Fruit fly (Drosophila melanogaster): Measurements from ENCODE around the gene CG42460.

Gene CG42460

dm6 chr2L:3416527-3417304 is 28.4 kb upstream of the CG42460 start, which contains the start of gene CG31952 (continued):
- TF ChIP-seq CG11723 (GFP tag; optimal IDR thresholded peaks at IDR 0.05) (no peak), CG7372 (GFP tag; IDR thresholded peaks at IDR 0.05) (no peak), cad (GFP tag; optimal IDR thresholded peaks at IDR 0.05) (no peak), so (GFP tag; IDR thresholded peaks at IDR 0.05) (peak; percentile 59; the same call in 1 of the 3 replicates), Dek (tag; optimal IDR thresholded peaks at IDR 0.05) (no peak), bbx (GFP tag; IDR thresholded peaks at IDR 0.05; ENCODE audit: partially characterized antibody) (no peak), CG11504 (tag; optimal IDR thresholded peaks at IDR 0.05) (peak; percentile 43), CG14014 (GFP tag; IDR thresholded peaks at IDR 0.05) (no peak)

- TF ChIP-seq CG8388 (GFP tag; optimal IDR thresholded peaks at IDR 0.05) (no peak), sens (GFP tag) (peak; percentile 29), Spps (tag; optimal IDR thresholded peaks at IDR 0.05) (no peak), NK7.1 (GFP tag; optimal IDR thresholded peaks at IDR 0.05) (no peak)
These were observed 22.0 kb upstream of the CG42460 start, which contains the start of gene CG8840 for dm6 chr2L:3410260-3410659. TSS of gene CG8840 (plus strand) at chr2L:3410560.

DNA sequence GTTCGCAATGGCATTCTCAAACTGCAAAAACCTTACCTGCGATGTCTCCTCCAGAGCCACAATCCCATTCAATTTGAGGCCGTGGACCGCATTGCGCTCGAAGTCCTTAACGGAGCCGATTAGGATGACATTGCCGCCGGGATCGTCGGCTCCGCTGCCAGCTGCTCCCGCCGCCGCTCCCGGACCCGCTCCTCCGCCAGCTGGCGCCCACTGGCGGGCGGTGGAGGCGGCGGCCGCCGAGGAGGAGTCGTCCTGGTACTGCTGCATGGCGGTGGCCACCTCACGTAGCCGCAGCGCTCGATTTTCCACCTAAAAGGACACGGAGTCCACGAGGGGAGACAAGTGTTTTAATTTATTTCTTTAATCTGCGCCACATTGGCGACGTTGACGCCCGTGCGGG is 19.4 kb upstream of the CG42460 start:
- no peak for TF ChIP-seq BEAF-32 (GFP tag; optimal IDR thresholded peaks at IDR 0.05)
- peak; percentile 22; the same call in 1 of the 2 replicates for TF ChIP-seq sisA (GFP tag; IDR thresholded peaks at IDR 0.05)
- no peak for TF ChIP-seq zen2 (GFP tag; IDR thresholded peaks at IDR 0.05; ENCODE audit: partially characterized antibody)
- TF ChIP-seq H2.0 (GFP tag; IDR thresholded peaks at IDR 0.05) = no peak
- TF ChIP-seq CG14860 (GFP tag; IDR thresholded peaks at IDR 0.05; ENCODE audit: partially characterized antibody) = no peak
- TF ChIP-seq fd64A (GFP tag; optimal IDR thresholded peaks at IDR 0.05) = no peak
- no peak for TF ChIP-seq Adf1 (GFP tag; IDR thresholded peaks at IDR 0.05)
- TF ChIP-seq trh (GFP tag; optimal IDR thresholded peaks at IDR 0.05) = no peak
- TF ChIP-seq HHEX (GFP tag; optimal IDR thresholded peaks at IDR 0.05) = no peak
- TF ChIP-seq fu2 (GFP tag; optimal IDR thresholded peaks at IDR 0.05) = no peak
- no peak for TF ChIP-seq CG1832 (GFP tag; optimal IDR thresholded peaks at IDR 0.05)
- TF ChIP-seq Hr39 (optimal IDR thresholded peaks at IDR 0.05) = peak; percentile 55
- TF ChIP-seq CG12219 (GFP tag; optimal IDR thresholded peaks at IDR 0.05) = no peak
- no peak for TF ChIP-seq CG3726 (GFP tag; IDR thresholded peaks at IDR 0.05)
- no peak for TF ChIP-seq HLHmδ (GFP tag; optimal IDR thresholded peaks at IDR 0.05)
- no peak for TF ChIP-seq Nf-YC (tag; optimal IDR thresholded peaks at IDR 0.05)
- TF ChIP-seq al (GFP tag; IDR thresholded peaks at IDR 0.05) = no peak
- TF ChIP-seq Ets97D (GFP tag; optimal IDR thresholded peaks at IDR 0.05) = no peak
- no peak for TF ChIP-seq Awh (GFP tag; IDR thresholded peaks at IDR 0.05)
- peak; percentile 0 for TF ChIP-seq Ets65A (GFP tag)
- no peak for TF ChIP-seq Hr78 (GFP tag; optimal IDR thresholded peaks at IDR 0.05)

DNA sequence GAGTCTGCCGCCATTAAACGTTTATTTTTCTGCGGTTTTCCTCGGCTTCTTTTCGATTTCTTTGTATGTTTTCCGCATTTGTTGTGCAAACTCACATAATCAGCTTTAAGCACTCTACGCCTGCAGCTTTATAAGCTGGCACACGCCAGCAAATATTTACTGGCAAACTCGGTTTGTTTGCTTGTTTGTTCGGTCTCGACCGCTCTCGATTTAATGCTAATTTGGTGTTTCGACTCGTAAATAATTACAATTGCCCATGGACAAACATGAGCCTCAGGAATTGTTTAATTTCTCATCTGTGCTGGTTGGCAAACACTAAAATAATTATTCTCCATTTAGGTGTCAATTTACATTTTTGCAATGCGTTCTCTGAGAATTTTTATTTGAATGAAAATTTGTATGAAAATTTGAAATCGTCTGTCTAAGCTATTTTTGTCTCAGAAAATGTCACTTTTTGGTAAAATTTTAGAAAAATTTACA is 9.3 kb upstream of the CG42460 start, which contains the start of gene CG34175:
CG34175 (plus strand) TSS at position 430 of the 480 bp plus-strand sequence.
- TF ChIP-seq CG13287 (GFP tag; IDR thresholded peaks at IDR 0.05; ENCODE audit: partially characterized antibody) = no peak
- peak; percentile 11 for TF ChIP-seq CG3281 (GFP tag; optimal IDR thresholded peaks at IDR 0.05)
- peak; percentile 10 for TF ChIP-seq Fer1 (GFP tag; optimal IDR thresholded peaks at IDR 0.05)
- TF ChIP-seq CG15601 (tag; optimal IDR thresholded peaks at IDR 0.05) = no peak
- no peak for TF ChIP-seq br (optimal IDR thresholded peaks at IDR 0.05)
- no peak for TF ChIP-seq CG18476 (GFP tag; optimal IDR thresholded peaks at IDR 0.05)
- no peak for TF ChIP-seq hkb (optimal IDR thresholded peaks at IDR 0.05)
- no peak for TF ChIP-seq hkb (GFP tag; IDR thresholded peaks at IDR 0.05)
- TF ChIP-seq CG14050 (GFP tag; IDR thresholded peaks at IDR 0.05) = no peak
- no peak for TF ChIP-seq CG6654 (GFP tag; optimal IDR thresholded peaks at IDR 0.05)
- TF ChIP-seq CG7357 (GFP tag; IDR thresholded peaks at IDR 0.05) = no peak
- peak; percentile 2 for TF ChIP-seq CG15514 (GFP tag; optimal IDR thresholded peaks at IDR 0.05)
- peak; percentile 14 for TF ChIP-seq CG2202 (tag; optimal IDR thresholded peaks at IDR 0.05)
- no peak for TF ChIP-seq repo (GFP tag; optimal IDR thresholded peaks at IDR 0.05)
- TF ChIP-seq TFAM (GFP tag; optimal IDR thresholded peaks at IDR 0.05) = no peak
